Worm (Caenorhabditis elegans): ENCODE data around the gene C31H1.1.

DNA sequence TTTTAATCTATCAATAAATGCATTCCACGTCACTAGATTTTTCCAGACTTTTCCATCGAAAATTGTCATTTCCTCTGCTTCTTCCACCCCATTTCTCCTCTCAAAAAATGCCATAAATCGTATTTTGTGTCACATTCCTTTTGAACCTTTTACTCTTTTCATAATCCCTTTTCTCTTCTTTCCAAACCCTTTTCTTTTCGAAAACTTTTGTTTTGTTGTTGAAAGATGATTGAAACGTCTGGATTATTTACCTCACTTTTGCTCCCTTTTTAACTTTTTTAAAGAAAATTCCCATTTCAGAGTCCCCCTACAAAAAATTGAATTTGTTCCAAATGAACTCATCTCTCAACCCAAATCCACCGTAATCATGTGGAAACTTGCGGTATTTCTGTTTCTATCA is 41.9 kb downstream of the C31H1.1 start, which contains the start of gene C06E7.2:
- TF ChIP-seq flt-1 (GFP tag; IDR thresholded peaks at IDR 0.05): no peak
- no peak for TF ChIP-seq tbx-37 (GFP tag; conservative IDR thresholded peaks at IDR 0.05)
- no peak for TF ChIP-seq hnd-1 (tag; optimal IDR thresholded peaks at IDR 0.05)
